Fruit fly (Drosophila melanogaster) whole organism, embryonic: Measurements from ENCODE around the gene CG3505.

ENCODE experiments used
- ATbp ChIP-seq: fragments of 200-800 bp; sonication (Bioruptor generic); optimal IDR thresholded peaks from 2 replicates; lab custom pipeline; 2017; ENCODE audit warnings: missing biosample characterization, mild to moderate bottlenecking, missing genetic modification characterization, missing genetic modification reagents
- Ada2b ChIP-seq: fragments of 200-800 bp; sonication (Bioruptor generic); IDR thresholded peaks from 2 replicates; pipeline ENCODE4 v1.3.6; 2022; ENCODE audit warnings: missing biosample characterization, missing genetic modification characterization
- BtbVII ChIP-seq: fragments of 200-800 bp; sonication (Bioruptor generic); optimal IDR thresholded peaks from 3 replicates; lab custom pipeline; 2017; ENCODE audit warnings: missing biosample characterization, mild to moderate bottlenecking, missing genetic modification characterization
- CG10267 ChIP-seq: fragments of 200-800 bp; sonication (Bioruptor generic); optimal IDR thresholded peaks from 2 replicates; lab custom pipeline; 2018; ENCODE audit warnings: missing biosample characterization, mild to moderate bottlenecking, missing genetic modification characterization, moderate library complexity
- CG10274 ChIP-seq: fragments of 200-800 bp; sonication (Bioruptor generic); optimal IDR thresholded peaks from 3 replicates; lab custom pipeline; 2017; ENCODE audit warnings: missing biosample characterization, mild to moderate bottlenecking, missing genetic modification characterization
- CG11085 ChIP-seq: fragments of 200-800 bp; sonication (Bioruptor generic); IDR thresholded peaks from 2 replicates; pipeline ENCODE4 v1.3.6; 2022; ENCODE audit warnings: missing biosample characterization, missing genetic modification characterization
- CG11695 ChIP-seq: fragments of 200-800 bp; sonication (Bioruptor generic); IDR thresholded peaks from 3 replicates; pipeline ENCODE4 v1.3.6; 2022; ENCODE audit warnings: missing biosample characterization, missing genetic modification characterization
- CG12104 ChIP-seq: fragments of 200-800 bp; sonication (Bioruptor generic); optimal IDR thresholded peaks from 3 replicates; lab custom pipeline; 2016; ENCODE audit warnings: missing biosample characterization, missing genetic modification characterization
- CG1792 ChIP-seq: fragments of 200-800 bp; sonication (Bioruptor generic); optimal IDR thresholded peaks from 2 replicates; lab custom pipeline; 2016; ENCODE audit warnings: missing biosample characterization, missing genetic modification characterization
- CG2120 ChIP-seq: fragments of 200-800 bp; sonication (Bioruptor generic); optimal IDR thresholded peaks from 3 replicates; lab custom pipeline; 2016; ENCODE audit warnings: missing biosample characterization, missing genetic modification characterization
- CG2202 ChIP-seq: fragments of 200-800 bp; sonication (Bioruptor generic); optimal IDR thresholded peaks from 2 replicates; lab custom pipeline; 2018; ENCODE audit warnings: missing biosample characterization, mild to moderate bottlenecking, missing genetic modification characterization
- CG3838 ChIP-seq: fragments of 200-800 bp; sonication (Bioruptor generic); optimal IDR thresholded peaks from 3 replicates; lab custom pipeline; 2016; ENCODE audit warnings: missing biosample characterization, missing genetic modification characterization
- CG3995 ChIP-seq: fragments of 200-800 bp; sonication (Bioruptor generic); optimal IDR thresholded peaks from 3 replicates; lab custom pipeline; 2016; ENCODE audit warnings: missing biosample characterization, missing genetic modification characterization
- CG5180 ChIP-seq: fragments of 200-800 bp; sonication (Bioruptor generic); optimal IDR thresholded peaks from 3 replicates; lab custom pipeline; 2017; ENCODE audit warnings: missing biosample characterization, missing genetic modification characterization, mild to moderate bottlenecking, moderate library complexity, missing genetic modification reagents
- CG6175 ChIP-seq: fragments of 200-800 bp; sonication (Bioruptor generic); IDR thresholded peaks from 3 replicates; pipeline ENCODE4 v1.3.6; 2022; ENCODE audit warnings: missing biosample characterization, missing genetic modification characterization
- CG6854 ChIP-seq: fragments of 200-800 bp; sonication (Bioruptor generic); optimal IDR thresholded peaks from 3 replicates; lab custom pipeline; 2017; ENCODE audit warnings: missing biosample characterization, mild to moderate bottlenecking, missing genetic modification characterization
- CG8281 ChIP-seq: fragments of 200-800 bp; sonication (Bioruptor generic); optimal IDR thresholded peaks from 2 replicates; lab custom pipeline; 2018; ENCODE audit warnings: missing biosample characterization, mild to moderate bottlenecking, missing genetic modification characterization, moderate library complexity
- CG8388 ChIP-seq: fragments of 200-800 bp; sonication (Bioruptor generic); optimal IDR thresholded peaks from 2 replicates; lab custom pipeline; 2019; ENCODE audit warnings: missing biosample characterization, mild to moderate bottlenecking, missing genetic modification characterization, moderate library complexity
- CG8765 ChIP-seq: fragments of 200-800 bp; sonication (Bioruptor generic); IDR thresholded peaks from 2 replicates; pipeline ENCODE4 v1.3.6; 2022; ENCODE audit warnings: missing biosample characterization, missing genetic modification characterization
- CG8924 ChIP-seq: fragments of 200-800 bp; optimal IDR thresholded peaks from 3 replicates; lab custom pipeline; 2019; ENCODE audit warnings: missing biosample characterization, mild to moderate bottlenecking, missing genetic modification characterization, moderate library complexity
- CG9437 ChIP-seq: fragments of 200-800 bp; sonication (Bioruptor generic); optimal IDR thresholded peaks from 2 replicates; lab custom pipeline; 2018; ENCODE audit warnings: missing biosample characterization, mild to moderate bottlenecking, missing genetic modification characterization
- CG9727 ChIP-seq: fragments of 200-800 bp; sonication (Bioruptor generic); optimal IDR thresholded peaks from 3 replicates; lab custom pipeline; 2017; ENCODE audit warnings: missing biosample characterization, mild to moderate bottlenecking, missing genetic modification characterization
- CHES-1-like ChIP-seq: fragments of 200-800 bp; sonication (Bioruptor generic); optimal IDR thresholded peaks from 2 replicates; lab custom pipeline; 2016; ENCODE audit warnings: missing biosample characterization, missing genetic modification characterization
- Ets65A ChIP-seq: fragments of 200-800 bp; sonication (Bioruptor generic); peaks from one replicate; lab custom pipeline; 2016; ENCODE audit warnings: missing biosample characterization, missing genetic modification characterization
- Kr ChIP-seq: fragments of 200-800 bp; sonication (Bioruptor generic); optimal IDR thresholded peaks from 2 replicates; lab custom pipeline; 2017; ENCODE audit warnings: missing biosample characterization, mild to moderate bottlenecking, missing genetic modification characterization
- Lim3 ChIP-seq: fragments of 200-800 bp; sonication (Bioruptor generic); IDR thresholded peaks from 2 replicates; pipeline ENCODE4 v1.3.6; 2022; ENCODE audit warnings: missing biosample characterization, missing genetic modification characterization
- NC2α ChIP-seq: fragments of 200-800 bp; sonication (Bioruptor generic); optimal IDR thresholded peaks from 2 replicates; lab custom pipeline; 2016; ENCODE audit warnings: missing biosample characterization, missing genetic modification characterization
- Usf ChIP-seq: fragments of 200-800 bp; sonication (Bioruptor generic); optimal IDR thresholded peaks from 2 replicates; lab custom pipeline; 2017; ENCODE audit warnings: missing genotype, missing biosample characterization, missing genetic modification characterization
- amos ChIP-seq: fragments of 200-800 bp; sonication (Bioruptor generic); IDR thresholded peaks from 2 replicates; pipeline ENCODE4 v1.3.6; 2022; ENCODE audit warnings: missing biosample characterization, missing genetic modification characterization; ENCODE audit not compliant: partially characterized antibody
- aop ChIP-seq: fragments of 200-800 bp; sonication (Bioruptor generic); IDR thresholded peaks from 2 replicates; pipeline ENCODE4 v1.3.6; 2022; ENCODE audit warnings: missing biosample characterization, missing genetic modification characterization
- cas ChIP-seq: fragments of 200-800 bp; sonication (Bioruptor generic); IDR thresholded peaks from 2 replicates; pipeline ENCODE4 v1.3.6; 2022; ENCODE audit warnings: missing biosample characterization, missing genetic modification characterization
- crc ChIP-seq: fragments of 200-800 bp; sonication (Bioruptor generic); optimal IDR thresholded peaks from 2 replicates; lab custom pipeline; 2016; ENCODE audit warnings: missing biosample characterization, missing genetic modification characterization
- fd3F ChIP-seq: fragments of 200-800 bp; sonication (Bioruptor generic); optimal IDR thresholded peaks from 2 replicates; lab custom pipeline; 2018; ENCODE audit warnings: missing biosample characterization, mild to moderate bottlenecking, missing genetic modification characterization, moderate library complexity
- hkb ChIP-seq, 2 experiments: fragments of 200-800 bp in 1 of 2; fragments of >200 bp in 1 of 2; sonication (Bioruptor generic) in 1 of 2; IDR thresholded peaks in 1 of 2; optimal IDR thresholded peaks in 1 of 2; 2 replicates each; pipeline versions ENCODE4 v1.3.6 to Lab custom; 2017 to 2022; ENCODE audit warnings: missing biosample characterization in 1 of 2, missing genetic modification characterization in 1 of 2
- jing ChIP-seq: fragments of 200-800 bp; sonication (Bioruptor generic); optimal IDR thresholded peaks from 2 replicates; lab custom pipeline; 2018; ENCODE audit warnings: missing biosample characterization, mild to moderate bottlenecking, missing genetic modification characterization
- lilli ChIP-seq: fragments of 200-800 bp; sonication (Bioruptor generic); optimal IDR thresholded peaks from 3 replicates; lab custom pipeline; 2016; ENCODE audit warnings: missing biosample characterization, missing genetic modification characterization
- mam ChIP-seq: fragments of 200-800 bp; sonication (Bioruptor generic); optimal IDR thresholded peaks from 3 replicates; lab custom pipeline; 2016; ENCODE audit warnings: missing biosample characterization, missing genetic modification characterization
- nom ChIP-seq: fragments of 200-800 bp; sonication (Bioruptor generic); optimal IDR thresholded peaks from 2 replicates; lab custom pipeline; 2017; ENCODE audit warnings: missing biosample characterization, missing genetic modification characterization, mild to moderate bottlenecking, moderate library complexity, missing genetic modification reagents
- oc ChIP-seq: fragments of 200-800 bp; sonication (Bioruptor generic); optimal IDR thresholded peaks from 2 replicates; lab custom pipeline; 2018; ENCODE audit warnings: missing biosample characterization, mild to moderate bottlenecking, missing genetic modification characterization, moderate library complexity
- pros ChIP-seq: fragments of 200-800 bp; sonication (Bioruptor generic); optimal IDR thresholded peaks from 3 replicates; lab custom pipeline; 2019; ENCODE audit warnings: missing biosample characterization, mild to moderate bottlenecking, missing genetic modification characterization, moderate library complexity
- psq ChIP-seq: fragments of 200-800 bp; sonication (Bioruptor generic); optimal IDR thresholded peaks from 2 replicates; lab custom pipeline; 2017; ENCODE audit warnings: missing biosample characterization, missing genetic modification characterization
- rib ChIP-seq: fragments of 200-800 bp; sonication (Bioruptor generic); IDR thresholded peaks from 2 replicates; pipeline ENCODE4 v1.3.6; 2022; ENCODE audit warnings: missing biosample characterization, missing genetic modification characterization
- sisA ChIP-seq: fragments of 200-800 bp; sonication (Bioruptor generic); IDR thresholded peaks from 2 replicates; pipeline ENCODE4 v1.3.6; 2022; ENCODE audit warnings: missing biosample characterization, missing genetic modification characterization
- slbo ChIP-seq: fragments of 200-800 bp; sonication (Bioruptor generic); IDR thresholded peaks from 2 replicates; pipeline ENCODE4 v1.3.6; 2022; ENCODE audit warnings: missing biosample characterization, missing genetic modification characterization
- ssp ChIP-seq: fragments of 200-800 bp; sonication (Bioruptor generic); IDR thresholded peaks from 2 replicates; pipeline ENCODE4 v1.3.6; 2022; ENCODE audit warnings: missing biosample characterization, missing genetic modification characterization
- tgo ChIP-seq: fragments of 200-800 bp; sonication (Bioruptor generic); IDR thresholded peaks from 3 replicates; pipeline ENCODE4 v1.3.6; 2022; ENCODE audit warnings: missing biosample characterization, missing genetic modification characterization
- vvl ChIP-seq: fragments of 200-800 bp; sonication (Bioruptor generic); IDR thresholded peaks from 2 replicates; pipeline ENCODE4 v1.3.6; 2022; ENCODE audit warnings: missing biosample characterization, missing genetic modification characterization
- zf30C ChIP-seq: fragments of 200-800 bp; sonication (Bioruptor generic); optimal IDR thresholded peaks from 3 replicates; lab custom pipeline; 2018; ENCODE audit warnings: missing biosample characterization, mild to moderate bottlenecking, missing genetic modification characterization
- zfh2 ChIP-seq: fragments of 200-800 bp; sonication (Bioruptor generic); optimal IDR thresholded peaks from 2 replicates; lab custom pipeline; 2016; ENCODE audit warnings: missing biosample characterization, missing genetic modification characterization

Gene CG3505

dm6 chr3R:14649307-14650239 lies 7.7 kb upstream of the CG3505 start (continued):
- TF ChIP-seq nom (GFP tag; lab: Kevin White, UChicago) (peak; percentile 50), hkb (optimal IDR thresholded peaks at IDR 0.05; lab: Kevin White, UChicago) (no peak), hkb (GFP tag; IDR thresholded peaks at IDR 0.05; lab: Robert Waterston, UW) (no peak), CG6175 (GFP tag; lab: Robert Waterston, UW) (no peak), lilli (GFP tag; lab: Kevin White, UChicago) (peak; percentile 49), CG2120 (GFP tag; lab: Kevin White, UChicago) (peak; percentile 51), NC2α (GFP tag; lab: Kevin White, UChicago) (no peak), CG9727 (GFP tag; lab: Kevin White, UChicago) (peak; percentile 58), CG6854 (GFP tag; lab: Kevin White, UChicago) (no peak), CG12104 (GFP tag; lab: Kevin White, UChicago) (peak; percentile 50), CHES-1-like (GFP tag; lab: Kevin White, UChicago) (no peak), ATbp (GFP tag; lab: Kevin White, UChicago) (peak; percentile 3), CG3995 (GFP tag; lab: Kevin White, UChicago) (peak; percentile 9), amos (no peak), sisA (GFP tag; lab: Robert Waterston, UW) (no peak), CG10274 (GFP tag; lab: Kevin White, UChicago) (no peak), CG1792 (GFP tag; lab: Kevin White, UChicago) (peak; percentile 18), oc (no peak), zf30C (GFP tag; lab: Kevin White, UChicago) (no peak), Ets65A (peak; percentile 83), zfh2 (GFP tag; lab: Kevin White, UChicago) (no peak), aop (GFP tag; lab: Robert Waterston, UW) (no peak), CG5180 (GFP tag; lab: Kevin White, UChicago) (no peak), CG8765 (no peak), tgo (GFP tag; lab: Robert Waterston, UW) (no peak), CG8281 (tag; lab: Kevin White, UChicago) (no peak), jing (GFP tag; lab: Kevin White, UChicago) (no peak), ssp (no peak), Usf (GFP tag; lab: Kevin White, UChicago) (peak; percentile 6), psq (GFP tag; lab: Kevin White, UChicago) (peak; percentile 66), Ada2b (GFP tag; lab: Robert Waterston, UW) (no peak), mam (GFP tag; lab: Kevin White, UChicago) (no peak), pros (GFP tag; lab: Kevin White, UChicago) (peak; percentile 32), CG8388 (peak; percentile 18), cas (no peak), CG9437 (GFP tag; lab: Kevin White, UChicago) (no peak), Kr (peak; percentile 37), vvl (no peak), slbo (GFP tag; lab: Robert Waterston, UW) (peak; percentile 22; the same call in 1 of the 2 replicates), CG8924 (peak; percentile 29), CG10267 (tag; lab: Kevin White, UChicago) (peak; percentile 4), crc (GFP tag; lab: Kevin White, UChicago) (peak; percentile 13), CG11695 (GFP tag; lab: Robert Waterston, UW) (0 out of 3 replicates have a peak, but pooled peaks have one; percentile 22), CG11085 (GFP tag; lab: Robert Waterston, UW) (no peak), fd3F (GFP tag; lab: Kevin White, UChicago) (no peak), BtbVII (GFP tag; lab: Kevin White, UChicago) (peak; percentile 36), CG3838 (GFP tag; lab: Kevin White, UChicago) (no peak), Lim3 (no peak), CG2202 (no peak), rib (no peak)
